Worm (Caenorhabditis elegans): Measurements from ENCODE around the gene srh-116.

ce11 chrV:17217690-17218089 is 37.2 kb downstream of the srh-116 start, which contains the start of gene srbc-62:
- TF ChIP-seq dpl-1 (GFP tag; optimal IDR thresholded peaks at IDR 0.05) (no peak), dve-1 (tag; optimal IDR thresholded peaks at IDR 0.05; ENCODE audit: insufficient read depth) (no peak), daf-12 (tag; optimal IDR thresholded peaks at IDR 0.05) (no peak), hlh-30 (tag; optimal IDR thresholded peaks at IDR 0.05; ENCODE audit: insufficient read depth) (no peak), madf-5 (GFP tag; IDR thresholded peaks at IDR 0.05) (no peak), ctbp-1 (GFP tag; IDR thresholded peaks at IDR 0.05) (no peak), skn-1 (tag; optimal IDR thresholded peaks at IDR 0.05) (no peak), pha-4 (GFP tag; IDR thresholded peaks at IDR 0.05) (no peak), pha-4 (tag; optimal IDR thresholded peaks at IDR 0.05) (no peak)

Measured in whole organism, L4 larva.